Fruit fly (Drosophila melanogaster): ENCODE data around the gene CG11970.

DNA sequence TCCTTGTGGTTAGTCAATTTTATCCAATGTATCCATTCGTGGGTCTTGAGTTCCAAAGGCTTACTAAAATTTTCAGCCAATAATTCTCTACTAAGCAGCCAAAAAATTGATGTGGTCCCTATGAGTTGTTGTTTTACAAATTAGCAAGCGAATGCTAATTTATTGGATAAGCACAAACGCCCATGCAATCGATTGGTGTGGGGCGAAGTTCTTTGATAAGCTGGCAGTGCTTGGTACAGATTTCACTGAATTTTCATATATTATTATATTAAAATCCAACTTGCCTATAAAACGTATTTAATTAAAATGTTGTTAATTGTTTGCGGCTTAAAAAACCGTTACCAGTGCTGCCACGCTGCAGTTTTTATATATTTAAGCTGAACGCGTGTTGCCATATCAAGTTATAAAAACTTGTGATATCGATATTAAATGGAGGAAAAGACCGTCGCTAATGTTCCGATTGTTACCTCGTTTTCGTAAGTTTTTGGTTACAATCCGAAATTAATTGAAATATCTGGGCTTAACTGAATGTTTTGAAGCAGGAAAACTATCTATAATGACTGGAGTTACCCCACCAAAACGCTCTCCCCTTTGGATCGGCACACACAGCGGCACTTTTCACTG lies 19.2 kb downstream of the CG11970 start, which contains the start of the genes CG31100 and CG11980:
- TF ChIP-seq Ets96B (tag; optimal IDR thresholded peaks at IDR 0.05) = no peak
- no peak for TF ChIP-seq CG31627 (GFP tag; optimal IDR thresholded peaks at IDR 0.05)
- no peak for TF ChIP-seq fd85E (GFP tag; optimal IDR thresholded peaks at IDR 0.05)
- TF ChIP-seq CG4318 (GFP tag; optimal IDR thresholded peaks at IDR 0.05) = no peak
